Fruit fly (Drosophila melanogaster) whole organism, embryonic: ENCODE data around the gene L2HGDH.
A peak's percentile ranks its signal among the peaks of the same experiment; 100 is the strongest.

ENCODE experiments used
- ATbp ChIP-seq: fragments of 200-800 bp; sonication (Bioruptor generic); optimal IDR thresholded peaks from 2 replicates; lab custom pipeline; 2017; ENCODE audit warnings: missing biosample characterization, mild to moderate bottlenecking, missing genetic modification characterization, missing genetic modification reagents
- BEAF-32 ChIP-seq: fragments of 200-800 bp; sonication (Bioruptor generic); optimal IDR thresholded peaks from 3 replicates; lab custom pipeline; 2017; ENCODE audit warnings: missing biosample characterization, missing genetic modification characterization, mild to moderate bottlenecking, moderate library complexity, missing genetic modification reagents
- Blimp-1 ChIP-seq: fragments of 200-800 bp; sonication (Bioruptor generic); optimal IDR thresholded peaks from 3 replicates; lab custom pipeline; 2018; ENCODE audit warnings: missing biosample characterization, missing genetic modification characterization, mild to moderate bottlenecking, moderate library complexity, missing genetic modification reagents
- CG1024 ChIP-seq: fragments of 200-800 bp; sonication (Bioruptor generic); IDR thresholded peaks from 2 replicates; pipeline ENCODE4 v1.3.6; 2022; ENCODE audit warnings: missing biosample characterization, missing genetic modification characterization
- CG10543 ChIP-seq: fragments of 200-800 bp; sonication (Bioruptor generic); optimal IDR thresholded peaks from 3 replicates; lab custom pipeline; 2017; ENCODE audit warnings: missing biosample characterization, mild to moderate bottlenecking, missing genetic modification characterization, moderate library complexity
- CG15601 ChIP-seq: fragments of 200-800 bp; sonication (Bioruptor generic); optimal IDR thresholded peaks from 3 replicates; lab custom pipeline; 2019; ENCODE audit warnings: missing biosample characterization, mild to moderate bottlenecking, missing genetic modification characterization, moderate library complexity
- CG1603 ChIP-seq: fragments of 200-800 bp; sonication (Bioruptor generic); optimal IDR thresholded peaks from 2 replicates; lab custom pipeline; 2019; ENCODE audit warnings: missing biosample characterization, mild to moderate bottlenecking, missing genetic modification characterization, moderate library complexity
- CG17385 ChIP-seq: fragments of 200-800 bp; sonication (Bioruptor generic); optimal IDR thresholded peaks from 3 replicates; lab custom pipeline; 2018; ENCODE audit warnings: missing biosample characterization, mild to moderate bottlenecking, missing genetic modification characterization
- CG17568 ChIP-seq: fragments of 200-800 bp; sonication (Bioruptor generic); optimal IDR thresholded peaks from 2 replicates; lab custom pipeline; 2018; ENCODE audit warnings: missing biosample characterization, mild to moderate bottlenecking, missing genetic modification characterization, moderate library complexity
- CG2116 ChIP-seq: fragments of 200-800 bp; sonication (Bioruptor generic); optimal IDR thresholded peaks from 3 replicates; lab custom pipeline; 2018; ENCODE audit warnings: missing biosample characterization, mild to moderate bottlenecking, missing genetic modification characterization
- CG2875 ChIP-seq: fragments of 200-800 bp; sonication (Bioruptor generic); optimal IDR thresholded peaks from 2 replicates; lab custom pipeline; 2017; ENCODE audit warnings: missing biosample characterization, mild to moderate bottlenecking, missing genetic modification characterization, missing genetic modification reagents
- CG32767 ChIP-seq: fragments of 200-800 bp; sonication (Bioruptor generic); IDR thresholded peaks from 2 replicates; pipeline ENCODE4 v1.3.6; 2022; ENCODE audit warnings: missing biosample characterization, missing genetic modification characterization
- CG32772 ChIP-seq: fragments of 200-800 bp; sonication (Bioruptor generic); IDR thresholded peaks from 2 replicates; pipeline ENCODE4 v1.3.6; 2022; ENCODE audit warnings: missing biosample characterization, missing genetic modification characterization
- CG34376 ChIP-seq: fragments of 200-800 bp; sonication (Bioruptor generic); optimal IDR thresholded peaks from 2 replicates; lab custom pipeline; 2018; ENCODE audit warnings: missing biosample characterization, mild to moderate bottlenecking, missing genetic modification characterization
- CG3726 ChIP-seq: fragments of 200-800 bp; sonication (Bioruptor generic); IDR thresholded peaks from 3 replicates; pipeline ENCODE4, ENCODE4 v1.3.6; 2022; ENCODE audit warnings: missing biosample characterization, missing genetic modification characterization
- CG4424 ChIP-seq: fragments of 200-800 bp; sonication (Bioruptor generic); optimal IDR thresholded peaks from 3 replicates; lab custom pipeline; 2016; ENCODE audit warnings: missing biosample characterization, missing genetic modification characterization
- CG6272 ChIP-seq: fragments of 200-800 bp; sonication (Bioruptor generic); IDR thresholded peaks from 2 replicates; pipeline ENCODE4 v1.3.6; 2022; ENCODE audit warnings: missing biosample characterization, missing genetic modification characterization
- CG9437 ChIP-seq: fragments of 200-800 bp; sonication (Bioruptor generic); optimal IDR thresholded peaks from 2 replicates; lab custom pipeline; 2018; ENCODE audit warnings: missing biosample characterization, mild to moderate bottlenecking, missing genetic modification characterization
- CG9876 ChIP-seq: fragments of 200-800 bp; sonication (Bioruptor generic); optimal IDR thresholded peaks from 2 replicates; lab custom pipeline; 2016; ENCODE audit warnings: missing biosample characterization, missing genetic modification characterization
- CHES-1-like ChIP-seq: fragments of 200-800 bp; sonication (Bioruptor generic); optimal IDR thresholded peaks from 2 replicates; lab custom pipeline; 2016; ENCODE audit warnings: missing biosample characterization, missing genetic modification characterization
- Dref ChIP-seq: fragments of 200-800 bp; sonication (Bioruptor generic); IDR thresholded peaks from 2 replicates; pipeline ENCODE4 v1.3.6; 2022; ENCODE audit warnings: missing biosample characterization, missing genetic modification characterization
- Drgx ChIP-seq: fragments of 200-800 bp; sonication (Bioruptor generic); IDR thresholded peaks from 2 replicates; pipeline ENCODE4 v1.3.6; 2022; ENCODE audit warnings: missing biosample characterization, missing genetic modification characterization
- HmgD ChIP-seq: fragments of 200-800 bp; sonication (Bioruptor generic); optimal IDR thresholded peaks from 3 replicates; lab custom pipeline; 2016; ENCODE audit warnings: missing biosample characterization, missing genetic modification characterization
- Kr ChIP-seq: fragments of 200-800 bp; sonication (Bioruptor generic); optimal IDR thresholded peaks from 2 replicates; lab custom pipeline; 2017; ENCODE audit warnings: missing biosample characterization, mild to moderate bottlenecking, missing genetic modification characterization
- MTF-1 ChIP-seq: fragments of 200-800 bp; sonication (Bioruptor generic); optimal IDR thresholded peaks from 2 replicates; lab custom pipeline; 2018; ENCODE audit warnings: missing biosample characterization, mild to moderate bottlenecking, missing genetic modification characterization, borderline replicate concordance
- Max ChIP-seq: fragments of 200-800 bp; sonication (Bioruptor generic); optimal IDR thresholded peaks from 2 replicates; lab custom pipeline; 2016; ENCODE audit warnings: missing biosample characterization, mild to moderate bottlenecking, missing genetic modification characterization
- Sry-β ChIP-seq: fragments of 200-800 bp; sonication (Bioruptor generic); optimal IDR thresholded peaks from 2 replicates; lab custom pipeline; 2018; ENCODE audit warnings: missing biosample characterization, mild to moderate bottlenecking, missing genetic modification characterization, moderate library complexity
- Tbp ChIP-seq: fragments of >200 bp; optimal IDR thresholded peaks from 2 replicates; lab custom pipeline; 2018; ENCODE audit warnings: missing biosample characterization, missing genetic modification characterization
- abd-A ChIP-seq: fragments of 200-800 bp; sonication (Bioruptor generic); optimal IDR thresholded peaks from 3 replicates; lab custom pipeline; 2019; ENCODE audit warnings: missing biosample characterization, mild to moderate bottlenecking, missing genetic modification characterization, moderate library complexity
- ase ChIP-seq: fragments of 200-800 bp; sonication (Bioruptor generic); IDR thresholded peaks from 3 replicates; pipeline ENCODE4 v1.3.6; 2022; ENCODE audit warnings: missing biosample characterization, missing genetic modification characterization
- crol ChIP-seq: fragments of 200-800 bp; sonication (Bioruptor generic); IDR thresholded peaks from 2 replicates; pipeline ENCODE4 v1.3.6; 2022; ENCODE audit warnings: missing biosample characterization, missing genetic modification characterization
- dmrt99B ChIP-seq: fragments of 200-800 bp; sonication (Bioruptor generic); optimal IDR thresholded peaks from 2 replicates; lab custom pipeline; 2018; ENCODE audit warnings: missing biosample characterization, mild to moderate bottlenecking, missing genetic modification characterization, moderate library complexity
- en ChIP-seq: fragments of 200-800 bp; sonication (Bioruptor generic); optimal IDR thresholded peaks from 2 replicates; lab custom pipeline; 2016; ENCODE audit warnings: missing biosample characterization, missing genetic modification characterization
- fd64A ChIP-seq: fragments of 200-800 bp; sonication (Bioruptor generic); optimal IDR thresholded peaks from 3 replicates; lab custom pipeline; 2018; ENCODE audit warnings: missing biosample characterization, mild to moderate bottlenecking, missing genetic modification characterization
- kay ChIP-seq: fragments of 200-800 bp; sonication (Bioruptor generic); optimal IDR thresholded peaks from 2 replicates; lab custom pipeline; 2016; ENCODE audit warnings: missing biosample characterization, missing genetic modification characterization
- kni ChIP-seq: fragments of 200-800 bp; sonication (Bioruptor generic); optimal IDR thresholded peaks from 3 replicates; lab custom pipeline; 2017; ENCODE audit warnings: mild to moderate bottlenecking, missing biosample characterization, missing genetic modification reagents, missing genetic modification characterization
- lab ChIP-seq: fragments of 200-800 bp; sonication (Bioruptor generic); optimal IDR thresholded peaks from 3 replicates; lab custom pipeline; 2017; ENCODE audit warnings: missing biosample characterization, missing genetic modification characterization, mild to moderate bottlenecking, moderate library complexity, missing genetic modification reagents
- lbe ChIP-seq: fragments of 200-800 bp; sonication (Bioruptor generic); optimal IDR thresholded peaks from 2 replicates; lab custom pipeline; 2016; ENCODE audit warnings: missing biosample characterization, mild to moderate bottlenecking, missing genetic modification characterization
- onecut ChIP-seq: fragments of 200-800 bp; sonication (Bioruptor generic); IDR thresholded peaks from 2 replicates; pipeline ENCODE4 v1.3.6; 2022; ENCODE audit warnings: missing biosample characterization, missing genetic modification characterization
- salm ChIP-seq: fragments of 200-800 bp; sonication (Bioruptor generic); optimal IDR thresholded peaks from 2 replicates; lab custom pipeline; 2018; ENCODE audit warnings: missing biosample characterization, mild to moderate bottlenecking, missing genetic modification characterization
- sens ChIP-seq: fragments of 200-800 bp; sonication (Bioruptor generic); peaks from one replicate; lab custom pipeline; 2016; ENCODE audit warnings: missing biosample characterization, missing genetic modification characterization
- seq ChIP-seq: fragments of 200-800 bp; sonication (Bioruptor generic); IDR thresholded peaks from 2 replicates; pipeline ENCODE4 v1.3.6; 2022; ENCODE audit warnings: missing biosample characterization, missing genetic modification characterization
- sr ChIP-seq: fragments of 200-800 bp; sonication (Bioruptor generic); IDR thresholded peaks from 3 replicates; pipeline ENCODE4 v1.3.6; 2022; ENCODE audit warnings: missing biosample characterization, missing genetic modification characterization
- ssp ChIP-seq: fragments of 200-800 bp; sonication (Bioruptor generic); IDR thresholded peaks from 2 replicates; pipeline ENCODE4 v1.3.6; 2022; ENCODE audit warnings: missing biosample characterization, missing genetic modification characterization
- tap ChIP-seq: fragments of 200-800 bp; optimal IDR thresholded peaks from 3 replicates; lab custom pipeline; 2019; ENCODE audit warnings: missing biosample characterization, mild to moderate bottlenecking, missing genetic modification characterization, moderate library complexity
- tup ChIP-seq: fragments of 200-800 bp; sonication (Bioruptor generic); optimal IDR thresholded peaks from 2 replicates; lab custom pipeline; 2016; ENCODE audit warnings: missing biosample characterization, mild to moderate bottlenecking, missing genetic modification characterization, moderate library complexity
- vvl ChIP-seq: fragments of 200-800 bp; sonication (Bioruptor generic); IDR thresholded peaks from 2 replicates; pipeline ENCODE4 v1.3.6; 2022; ENCODE audit warnings: missing biosample characterization, missing genetic modification characterization
- zfh1 ChIP-seq: fragments of 200-800 bp; sonication (Bioruptor generic); IDR thresholded peaks from 3 replicates; pipeline ENCODE4 v1.3.6; 2022; ENCODE audit warnings: missing biosample characterization, missing genetic modification characterization

The L2HGDH gene

dm6 chr2L:18981947-18982579 lies 7.8 kb upstream of the L2HGDH start (continued):
- peak; percentile 36; the same call in 1 of the 3 replicates for TF ChIP-seq sr (GFP tag; lab: Robert Waterston, UW)

dm6 chr2L:18981484-18981883 lies 7.2 kb upstream of the L2HGDH start:
- TF ChIP-seq CG4424 (GFP tag; lab: Kevin White, UChicago) (no peak), tup (GFP tag; lab: Kevin White, UChicago) (no peak), CG17568 (GFP tag; lab: Kevin White, UChicago) (peak; percentile 14), Tbp (GFP tag; lab: Kevin White, UChicago) (no peak), CG32772 (GFP tag; lab: Robert Waterston, UW) (no peak), BEAF-32 (no peak), salm (peak; percentile 4), Blimp-1 (GFP tag; lab: Kevin White, UChicago) (peak; percentile 4), CG9876 (GFP tag; lab: Kevin White, UChicago) (no peak), dmrt99B (tag; lab: Kevin White, UChicago) (no peak), tap (tag; lab: Kevin White, UChicago) (peak; percentile 5), kay (GFP tag; lab: Kevin White, UChicago) (no peak), ATbp (GFP tag; lab: Kevin White, UChicago) (peak; percentile 40), Dref (GFP tag; lab: Robert Waterston, UW) (no peak), lab (GFP tag; lab: Kevin White, UChicago) (peak; percentile 32), HmgD (GFP tag; lab: Kevin White, UChicago) (no peak), lbe (peak; percentile 25), CG1024 (0 out of 2 replicates have a peak, but pooled peaks have one; percentile 7), abd-A (tag; lab: Kevin White, UChicago) (no peak), Kr (GFP tag; lab: Kevin White, UChicago) (peak; percentile 42), ssp (GFP tag; lab: Robert Waterston, UW) (no peak), Drgx (GFP tag; lab: Robert Waterston, UW) (no peak), CG10543 (GFP tag; lab: Kevin White, UChicago) (no peak), CG1603 (tag; lab: Kevin White, UChicago) (peak; percentile 8), zfh1 (no peak), CG9437 (no peak), onecut (GFP tag; lab: Robert Waterston, UW) (peak; percentile 7; the same call in 1 of the 2 replicates), CG15601 (peak; percentile 33), sens (GFP tag; lab: Kevin White, UChicago) (peak; percentile 56), CG2875 (peak; percentile 3), CG34376 (no peak), seq (GFP tag; lab: Robert Waterston, UW) (no peak), en (GFP tag; lab: Kevin White, UChicago) (no peak), CG6272 (GFP tag; lab: Robert Waterston, UW) (no peak), vvl (GFP tag; lab: Robert Waterston, UW) (peak; percentile 75), fd64A (peak; percentile 50), CG3726 (GFP tag; lab: Robert Waterston, UW) (no peak), Max (GFP tag; lab: Kevin White, UChicago) (no peak), CG2116 (GFP tag; lab: Kevin White, UChicago) (no peak), MTF-1 (peak; percentile 46), CG32767 (GFP tag; lab: Robert Waterston, UW) (no peak), crol (GFP tag; lab: Robert Waterston, UW) (no peak), CG17385 (GFP tag; lab: Kevin White, UChicago) (peak; percentile 6), kni (GFP tag; lab: Kevin White, UChicago) (peak; percentile 70), Sry-β (GFP tag; lab: Kevin White, UChicago) (peak; percentile 16), ase (GFP tag; lab: Robert Waterston, UW) (no peak), CHES-1-like (no peak)
